Fruit fly (Drosophila melanogaster): ENCODE data around the gene CheB98a.

- TF ChIP-seq CG8478 (optimal IDR thresholded peaks at IDR 0.05): no peak
- TF ChIP-seq CTCF (optimal IDR thresholded peaks at IDR 0.05): no peak
Measured at dm6 chr3R:28830746-28831145, 24.2 kb downstream of the CheB98a start.
